Fruit fly (Drosophila melanogaster) whole organism, embryonic: ENCODE results near the gene dlp.

ENCODE experiments used
- Atf6 ChIP-seq: fragments of 200-800 bp; sonication (Bioruptor generic); IDR thresholded peaks from 2 replicates; pipeline ENCODE4 v1.3.6; 2022; ENCODE audit warnings: missing biosample characterization, missing genetic modification characterization
- CG13775 ChIP-seq: fragments of 200-800 bp; sonication (Bioruptor generic); optimal IDR thresholded peaks from 3 replicates; lab custom pipeline; 2017; ENCODE audit warnings: missing biosample characterization, mild to moderate bottlenecking, missing genetic modification characterization
- CG1602 ChIP-seq: fragments of 200-800 bp; sonication (Bioruptor generic); optimal IDR thresholded peaks from 3 replicates; lab custom pipeline; 2016; ENCODE audit warnings: missing biosample characterization, missing genetic modification characterization
- CG17568 ChIP-seq: fragments of 200-800 bp; sonication (Bioruptor generic); optimal IDR thresholded peaks from 2 replicates; lab custom pipeline; 2018; ENCODE audit warnings: missing biosample characterization, mild to moderate bottlenecking, missing genetic modification characterization, moderate library complexity
- CG18764 ChIP-seq: fragments of 200-800 bp; sonication (Bioruptor generic); optimal IDR thresholded peaks from 3 replicates; lab custom pipeline; 2016; ENCODE audit warnings: missing biosample characterization, missing genetic modification characterization
- CG2116 ChIP-seq: fragments of 200-800 bp; sonication (Bioruptor generic); optimal IDR thresholded peaks from 3 replicates; lab custom pipeline; 2018; ENCODE audit warnings: missing biosample characterization, mild to moderate bottlenecking, missing genetic modification characterization
- CG30020 ChIP-seq: fragments of 200-800 bp; optimal IDR thresholded peaks from 2 replicates; lab custom pipeline; 2019; ENCODE audit warnings: missing biosample characterization, mild to moderate bottlenecking, missing genetic modification characterization, moderate library complexity
- CG3065 ChIP-seq: fragments of 200-800 bp; sonication (Bioruptor generic); optimal IDR thresholded peaks from 2 replicates; lab custom pipeline; 2016; ENCODE audit warnings: missing biosample characterization, missing genetic modification characterization
- CG31441 ChIP-seq: fragments of 200-800 bp; sonication (Bioruptor generic); IDR thresholded peaks from 2 replicates; pipeline ENCODE4 v1.3.6; 2022; ENCODE audit warnings: missing biosample characterization, missing genetic modification characterization
- CG3281 ChIP-seq: fragments of 200-800 bp; sonication (Bioruptor generic); optimal IDR thresholded peaks from 3 replicates; lab custom pipeline; 2017; ENCODE audit warnings: missing biosample characterization, mild to moderate bottlenecking, missing genetic modification characterization
- CG5245 ChIP-seq: fragments of 200-800 bp; sonication (Bioruptor generic); optimal IDR thresholded peaks from 3 replicates; lab custom pipeline; 2016; ENCODE audit warnings: missing biosample characterization, missing genetic modification characterization
- CG7839 ChIP-seq: fragments of 200-800 bp; sonication (Bioruptor generic); optimal IDR thresholded peaks from 3 replicates; lab custom pipeline; 2018; ENCODE audit warnings: missing biosample characterization, mild to moderate bottlenecking, missing genetic modification characterization, moderate library complexity
- CG8924 ChIP-seq: fragments of 200-800 bp; optimal IDR thresholded peaks from 3 replicates; lab custom pipeline; 2019; ENCODE audit warnings: missing biosample characterization, mild to moderate bottlenecking, missing genetic modification characterization, moderate library complexity
- CG9727 ChIP-seq: fragments of 200-800 bp; sonication (Bioruptor generic); optimal IDR thresholded peaks from 3 replicates; lab custom pipeline; 2017; ENCODE audit warnings: missing biosample characterization, mild to moderate bottlenecking, missing genetic modification characterization
- CG9932 ChIP-seq: fragments of 200-800 bp; sonication (Bioruptor generic); IDR thresholded peaks from 2 replicates; pipeline ENCODE4 v1.3.6; 2022; ENCODE audit warnings: missing biosample characterization, missing genetic modification characterization
- CTCF ChIP-seq: fragments of 200-800 bp; sonication (Bioruptor generic); optimal IDR thresholded peaks from 2 replicates; lab custom pipeline; 2017; ENCODE audit warnings: missing biosample characterization, mild to moderate bottlenecking, missing genetic modification characterization, moderate library complexity
- ERR ChIP-seq: fragments of 200-800 bp; sonication (Bioruptor generic); optimal IDR thresholded peaks from 2 replicates; lab custom pipeline; 2016; ENCODE audit warnings: missing biosample characterization, missing genetic modification characterization
- Elba2 ChIP-seq: fragments of 200-800 bp; sonication (Bioruptor generic); optimal IDR thresholded peaks from 3 replicates; lab custom pipeline; 2016; ENCODE audit warnings: missing biosample characterization, missing genetic modification characterization
- GATAe ChIP-seq: fragments of 200-800 bp; sonication (Bioruptor generic); conservative IDR thresholded peaks from 2 replicates; pipeline ENCODE4 v1.3.6; 2022; ENCODE audit warnings: missing biosample characterization, missing genetic modification characterization
- Gug ChIP-seq: fragments of 200-800 bp; sonication (Bioruptor generic); IDR thresholded peaks from 4 replicates; pipeline ENCODE4 v1.3.6; 2022; ENCODE audit warnings: missing biosample characterization, missing genetic modification characterization
- H2.0 ChIP-seq: fragments of 200-800 bp; sonication (Bioruptor generic); IDR thresholded peaks from 2 replicates; pipeline ENCODE4 v1.3.6; 2022; ENCODE audit warnings: missing biosample characterization, missing genetic modification characterization
- Kr ChIP-seq: fragments of 200-800 bp; sonication (Bioruptor generic); optimal IDR thresholded peaks from 2 replicates; lab custom pipeline; 2017; ENCODE audit warnings: missing biosample characterization, mild to moderate bottlenecking, missing genetic modification characterization
- MESR4 ChIP-seq: fragments of 200-800 bp; sonication (Bioruptor generic); optimal IDR thresholded peaks from 2 replicates; lab custom pipeline; 2018; ENCODE audit warnings: missing biosample characterization, mild to moderate bottlenecking, missing genetic modification characterization, moderate library complexity
- MTF-1 ChIP-seq: fragments of 200-800 bp; sonication (Bioruptor generic); optimal IDR thresholded peaks from 2 replicates; lab custom pipeline; 2018; ENCODE audit warnings: missing biosample characterization, mild to moderate bottlenecking, missing genetic modification characterization, borderline replicate concordance
- Nf-YA ChIP-seq: fragments of 200-800 bp; sonication (Bioruptor generic); IDR thresholded peaks from 2 replicates; pipeline ENCODE4 v1.3.6; 2022; ENCODE audit warnings: missing biosample characterization, missing genetic modification characterization
- Optix ChIP-seq: fragments of 200-800 bp; sonication (Bioruptor generic); IDR thresholded peaks from 3 replicates; pipeline ENCODE4 v1.3.6; 2022; ENCODE audit warnings: missing biosample characterization, missing genetic modification characterization
- Pdp1 ChIP-seq, 2 experiments: fragments of 200-800 bp; sonication (Bioruptor generic); optimal IDR thresholded peaks; 3 replicates each; lab custom pipeline; 2016; ENCODE audit warnings: missing biosample characterization in 2 of 2, missing genetic modification characterization in 2 of 2, mild to moderate bottlenecking in 1 of 2, moderate library complexity in 1 of 2
- Rfx ChIP-seq: fragments of 200-800 bp; sonication (Bioruptor generic); IDR thresholded peaks from 2 replicates; pipeline ENCODE4 v1.3.6; 2022; ENCODE audit warnings: missing biosample characterization, missing genetic modification characterization
- Sry-δ ChIP-seq: fragments of 200-800 bp; sonication (Bioruptor generic); optimal IDR thresholded peaks from 2 replicates; lab custom pipeline; 2016; ENCODE audit warnings: missing biosample characterization, missing genetic modification characterization
- Trl ChIP-seq, 3 experiments: fragments of >200 bp in 2 of 3; fragments of 200-800 bp in 1 of 3; sonication (Bioruptor generic) in 1 of 3; optimal IDR thresholded peaks; 2 replicates in 1 of 3; 3 replicates in 2 of 3; lab custom pipeline; 2016 to 2017; ENCODE audit warnings: missing biosample characterization in 1 of 3, missing genetic modification characterization in 1 of 3
- Xrp1 ChIP-seq: fragments of 200-800 bp; sonication (Bioruptor generic); IDR thresholded peaks from 2 replicates; pipeline ENCODE4 v1.3.6; 2022; ENCODE audit warnings: missing biosample characterization, missing genetic modification characterization
- YL-1 ChIP-seq: fragments of 200-800 bp; sonication (Bioruptor generic); optimal IDR thresholded peaks from 3 replicates; lab custom pipeline; 2017; ENCODE audit warnings: missing biosample characterization, mild to moderate bottlenecking, missing genetic modification characterization
- amos ChIP-seq: fragments of 200-800 bp; sonication (Bioruptor generic); IDR thresholded peaks from 2 replicates; pipeline ENCODE4 v1.3.6; 2022; ENCODE audit warnings: missing biosample characterization, missing genetic modification characterization; ENCODE audit not compliant: partially characterized antibody
- ci ChIP-seq: fragments of 200-800 bp; sonication (Bioruptor generic); IDR thresholded peaks from 3 replicates; pipeline ENCODE4 v1.3.6; 2022; ENCODE audit warnings: missing biosample characterization, missing genetic modification characterization
- dimm ChIP-seq: fragments of 200-800 bp; sonication (Bioruptor generic); IDR thresholded peaks from 2 replicates; pipeline ENCODE4 v1.3.6; 2022; ENCODE audit warnings: missing biosample characterization, missing genetic modification characterization
- fd64A ChIP-seq: fragments of 200-800 bp; sonication (Bioruptor generic); optimal IDR thresholded peaks from 3 replicates; lab custom pipeline; 2018; ENCODE audit warnings: missing biosample characterization, mild to moderate bottlenecking, missing genetic modification characterization
- hkb ChIP-seq, 2 experiments: fragments of 200-800 bp in 1 of 2; fragments of >200 bp in 1 of 2; sonication (Bioruptor generic) in 1 of 2; IDR thresholded peaks in 1 of 2; optimal IDR thresholded peaks in 1 of 2; 2 replicates each; pipeline versions ENCODE4 v1.3.6 to Lab custom; 2017 to 2022; ENCODE audit warnings: missing biosample characterization in 1 of 2, missing genetic modification characterization in 1 of 2
- hth ChIP-seq: fragments of >200 bp; optimal IDR thresholded peaks from 2 replicates; lab custom pipeline; 2017; ENCODE audit warnings: inconsistent platforms
- lab ChIP-seq: fragments of 200-800 bp; sonication (Bioruptor generic); optimal IDR thresholded peaks from 3 replicates; lab custom pipeline; 2017; ENCODE audit warnings: missing biosample characterization, missing genetic modification characterization, mild to moderate bottlenecking, moderate library complexity, missing genetic modification reagents
- nerfin-2 ChIP-seq: fragments of 200-800 bp; sonication (Bioruptor generic); IDR thresholded peaks from 2 replicates; pipeline ENCODE4 v1.3.6; 2022; ENCODE audit warnings: missing biosample characterization, missing genetic modification characterization; ENCODE audit not compliant: partially characterized antibody
- nmo ChIP-seq: fragments of 200-800 bp; sonication (Bioruptor generic); optimal IDR thresholded peaks from 2 replicates; lab custom pipeline; 2018; ENCODE audit warnings: missing biosample characterization, mild to moderate bottlenecking, missing genetic modification characterization, moderate library complexity
- onecut ChIP-seq: fragments of 200-800 bp; sonication (Bioruptor generic); IDR thresholded peaks from 2 replicates; pipeline ENCODE4 v1.3.6; 2022; ENCODE audit warnings: missing biosample characterization, missing genetic modification characterization
- schlank ChIP-seq: fragments of 200-800 bp; sonication (Bioruptor generic); optimal IDR thresholded peaks from 2 replicates; lab custom pipeline; 2018; ENCODE audit warnings: missing biosample characterization, mild to moderate bottlenecking, missing genetic modification characterization
- sens ChIP-seq: fragments of 200-800 bp; sonication (Bioruptor generic); peaks from one replicate; lab custom pipeline; 2016; ENCODE audit warnings: missing biosample characterization, missing genetic modification characterization
- so ChIP-seq: fragments of 200-800 bp; sonication (Bioruptor generic); IDR thresholded peaks from 3 replicates; pipeline ENCODE4 v1.3.6; 2022; ENCODE audit warnings: missing biosample characterization, missing genetic modification characterization
- stc ChIP-seq: fragments of 200-800 bp; sonication (Bioruptor generic); IDR thresholded peaks from 2 replicates; pipeline ENCODE4 v1.3.6; 2022; ENCODE audit warnings: missing biosample characterization, missing genetic modification characterization
- stwl ChIP-seq: fragments of 200-800 bp; sonication (Bioruptor generic); optimal IDR thresholded peaks from 3 replicates; lab custom pipeline; 2018; ENCODE audit warnings: missing biosample characterization, mild to moderate bottlenecking, missing genetic modification characterization, moderate library complexity
- twi ChIP-seq: fragments of 200-800 bp; optimal IDR thresholded peaks from 2 replicates; lab custom pipeline; 2019; ENCODE audit warnings: missing biosample characterization, mild to moderate bottlenecking, missing genetic modification characterization, moderate library complexity
- zen2 ChIP-seq: fragments of 200-800 bp; sonication (Bioruptor generic); IDR thresholded peaks from 3 replicates; pipeline ENCODE4 v1.3.6; 2022; ENCODE audit warnings: missing biosample characterization, missing genetic modification characterization; ENCODE audit not compliant: partially characterized antibody

The dlp gene

DNA sequence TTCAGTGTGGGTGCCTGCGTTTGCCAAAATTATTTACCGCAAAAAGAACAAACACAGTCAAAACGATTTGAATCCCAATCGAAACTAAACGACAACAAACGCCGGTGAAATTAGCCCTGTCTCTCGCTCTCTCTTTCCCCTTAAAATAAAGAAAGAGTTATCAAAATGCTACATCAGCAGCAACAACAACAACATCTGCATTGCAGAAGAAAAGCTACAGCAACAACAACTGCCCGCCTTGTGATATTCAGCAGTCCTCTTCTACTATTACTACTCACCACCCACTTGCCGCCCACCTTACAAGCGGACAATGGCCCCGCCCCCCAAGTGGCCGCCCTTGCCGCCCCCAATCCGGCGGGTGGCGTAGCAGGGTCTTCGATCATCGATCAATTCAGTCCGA lies 507 bp downstream of the dlp start (continued):
- TF ChIP-seq CG30020 (tag; lab: Kevin White, UChicago) (no peak), CTCF (GFP tag; lab: Kevin White, UChicago) (no peak), Elba2 (no peak), hth (lab: Kevin White, UChicago) (no peak), Kr (GFP tag; lab: Kevin White, UChicago) (peak; percentile 23), CG1602 (GFP tag; lab: Kevin White, UChicago) (no peak), ci (GFP tag; lab: Robert Waterston, UW) (0 out of 3 replicates have a peak, but pooled peaks have one; percentile 22), Gug (GFP tag; lab: Robert Waterston, UW) (no peak), Sry-δ (GFP tag; lab: Kevin White, UChicago) (no peak), Nf-YA (GFP tag; lab: Robert Waterston, UW) (no peak), CG13775 (no peak), stwl (tag; lab: Kevin White, UChicago) (no peak), stc (GFP tag; lab: Robert Waterston, UW) (no peak), CG17568 (no peak), sens (GFP tag; lab: Kevin White, UChicago) (no peak), CG31441 (GFP tag; lab: Robert Waterston, UW) (no peak), H2.0 (GFP tag; lab: Robert Waterston, UW) (0 out of 2 replicates have a peak, but pooled peaks have one; percentile 11), zen2 (GFP tag; lab: Robert Waterston, UW) (no peak), MTF-1 (GFP tag; lab: Kevin White, UChicago) (no peak), dimm (GFP tag; lab: Robert Waterston, UW) (no peak), schlank (tag; lab: Kevin White, UChicago) (no peak), CG7839 (tag; lab: Kevin White, UChicago) (no peak), Trl (optimal IDR thresholded peaks at IDR 0.05; lab: Kevin White, UChicago) (no peak), Trl (GFP tag; optimal IDR thresholded peaks at IDR 0.05; lab: Kevin White, UChicago) (no peak), twi (tag; lab: Kevin White, UChicago) (no peak), Rfx (GFP tag; lab: Robert Waterston, UW) (no peak), amos (GFP tag; lab: Robert Waterston, UW) (no peak), CG18764 (GFP tag; lab: Kevin White, UChicago) (no peak), lab (no peak), so (no peak)

DNA sequence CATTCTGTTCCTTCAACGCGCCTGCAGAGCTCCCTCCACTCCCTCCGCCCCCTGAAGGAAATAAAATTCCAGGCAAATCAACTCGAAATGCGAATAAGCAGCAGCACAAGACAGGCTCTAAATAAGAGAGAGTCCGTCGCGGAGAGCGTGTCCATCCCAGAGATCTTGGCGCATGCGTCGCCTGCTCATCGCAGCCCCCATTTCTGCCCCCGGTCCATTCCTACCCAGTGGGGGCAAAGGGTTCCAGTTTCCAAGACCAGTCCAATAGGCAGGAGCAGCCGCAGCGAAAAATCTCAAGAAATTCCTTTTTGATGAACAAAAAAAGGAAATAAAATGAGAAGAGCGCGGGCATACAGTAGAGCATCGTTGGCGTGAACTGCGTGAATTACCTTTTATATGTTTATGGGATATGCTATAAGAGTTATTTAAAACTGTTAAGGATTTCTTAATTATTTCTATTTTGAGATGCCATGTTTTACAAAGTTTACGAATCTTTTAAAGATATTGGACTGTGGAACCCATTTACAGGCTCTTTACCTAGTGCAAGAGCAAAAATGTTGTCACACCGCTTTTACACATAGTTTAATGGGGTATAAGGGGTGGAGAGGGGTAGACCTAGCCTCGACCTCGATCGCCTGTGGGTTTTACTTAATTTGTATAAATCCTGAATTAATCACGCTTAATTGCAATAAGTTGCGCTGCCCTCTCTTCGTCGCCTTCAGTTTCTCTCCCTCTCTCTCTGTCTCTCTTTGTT lies 1.8 kb downstream of the dlp start:
- TF ChIP-seq nmo (GFP tag; lab: Kevin White, UChicago): peak; percentile 21
- TF ChIP-seq fd64A (GFP tag; lab: Kevin White, UChicago): no peak
- no peak for TF ChIP-seq CG5245
- no peak for TF ChIP-seq GATAe (GFP tag; lab: Robert Waterston, UW)
- no peak for TF ChIP-seq CG3065
- peak; percentile 59; the same call in 1 of the 2 replicates for TF ChIP-seq Xrp1
- peak; percentile 20 for TF ChIP-seq CG7839 (tag; lab: Kevin White, UChicago)
- no peak for TF ChIP-seq CG17568
- no peak for TF ChIP-seq MESR4 (GFP tag; lab: Kevin White, UChicago)
- no peak for TF ChIP-seq CG2116 (GFP tag; lab: Kevin White, UChicago)
- no peak for TF ChIP-seq YL-1 (GFP tag; lab: Kevin White, UChicago)
- TF ChIP-seq ERR: no peak
- TF ChIP-seq Optix (GFP tag; lab: Robert Waterston, UW): no peak
- peak in 1 of 2 experiments; percentile 28 for TF ChIP-seq Pdp1 (GFP tag; optimal IDR thresholded peaks at IDR 0.05; lab: Kevin White, UChicago)
- no peak for TF ChIP-seq hkb (optimal IDR thresholded peaks at IDR 0.05; lab: Kevin White, UChicago)
- 0 out of 2 replicates have a peak, but pooled peaks have one; percentile 27 for TF ChIP-seq hkb (GFP tag; IDR thresholded peaks at IDR 0.05; lab: Robert Waterston, UW)
- no peak for TF ChIP-seq CG3281
- TF ChIP-seq CG8924: no peak
- no peak for TF ChIP-seq CG18764 (GFP tag; lab: Kevin White, UChicago)
- peak; percentile 7 for TF ChIP-seq CG9727
- 0 out of 2 replicates have a peak, but pooled peaks have one; percentile 42 for TF ChIP-seq nerfin-2 (GFP tag; lab: Robert Waterston, UW)
- no peak for TF ChIP-seq CG9932 (GFP tag; lab: Robert Waterston, UW)
- TF ChIP-seq Atf6 (GFP tag; lab: Robert Waterston, UW): 0 out of 2 replicates have a peak, but pooled peaks have one; percentile 24
- TF ChIP-seq onecut (GFP tag; lab: Robert Waterston, UW): no peak
